Worm (Caenorhabditis elegans) whole organism, late embryonic: Measurements from ENCODE around the gene D1014.7.

Source experiments
- F13H6.1 ChIP-seq: sonication (generic microtip); optimal IDR thresholded peaks from 2 replicates; lab custom pipeline; 2016; ENCODE audit warnings: missing genetic modification characterization, missing compliant biosample characterization
- ceh-22 ChIP-seq: sonication (generic microtip); optimal IDR thresholded peaks from 2 replicates; lab custom pipeline; 2017; ENCODE audit warnings: missing biosample characterization, missing genetic modification characterization
- ceh-30 ChIP-seq: fragments of 150-350 bp; optimal IDR thresholded peaks from 2 replicates; lab custom pipeline; 2014; ENCODE audit warnings: missing biosample characterization, missing genetic modification characterization
- ceh-31 ChIP-seq: sonication (generic microtip); optimal IDR thresholded peaks from 2 replicates; lab custom pipeline; 2016; ENCODE audit warnings: missing genetic modification characterization, missing compliant biosample characterization
- ceh-9 ChIP-seq: sonication (generic microtip); optimal IDR thresholded peaks from 2 replicates; lab custom pipeline; 2016; ENCODE audit warnings: mild to moderate bottlenecking, missing genetic modification characterization, inconsistent platforms, missing compliant biosample characterization
- elt-2 ChIP-seq: sonication (generic microtip); optimal IDR thresholded peaks from 2 replicates; lab custom pipeline; 2016; ENCODE audit warnings: missing genetic modification reagents, missing genetic modification characterization, missing compliant biosample characterization
- fax-1 ChIP-seq: sonication (generic microtip); optimal IDR thresholded peaks from 2 replicates; lab custom pipeline; 2016; ENCODE audit warnings: missing genotype, missing genetic modification characterization, missing compliant biosample characterization
- fkh-10 ChIP-seq: fragments of 150-350 bp; optimal IDR thresholded peaks from 2 replicates; lab custom pipeline; 2014; ENCODE audit warnings: missing biosample characterization, missing genetic modification reagents, missing genetic modification characterization
- hlh-15 ChIP-seq: sonication (generic microtip); optimal IDR thresholded peaks from 2 replicates; lab custom pipeline; 2016; ENCODE audit warnings: missing genetic modification characterization, missing compliant biosample characterization
- madf-2 ChIP-seq: sonication (generic microtip); optimal IDR thresholded peaks from 2 replicates; lab custom pipeline; 2017; ENCODE audit warnings: missing genetic modification characterization, missing compliant biosample characterization
- pat-9 ChIP-seq: fragments of 200-800 bp; sonication (Bioruptor generic); optimal IDR thresholded peaks from 2 replicates; lab custom pipeline; 2018; ENCODE audit warnings: mild to moderate bottlenecking, missing genetic modification characterization, moderate library complexity, missing compliant biosample characterization
- pha-4 ChIP-seq: fragments of 150-350 bp; optimal IDR thresholded peaks from 2 replicates; lab custom pipeline; 2018; ENCODE audit warnings: missing biosample characterization, missing genetic modification reagents, missing genetic modification characterization
- pqm-1 ChIP-seq: sonication (generic microtip); optimal IDR thresholded peaks from 2 replicates; lab custom pipeline; 2016; ENCODE audit warnings: missing genetic modification characterization, missing compliant biosample characterization
- zip-5 ChIP-seq: sonication (generic microtip); optimal IDR thresholded peaks from 2 replicates; lab custom pipeline; 2016; ENCODE audit warnings: missing genetic modification characterization, missing compliant biosample characterization

DNA sequence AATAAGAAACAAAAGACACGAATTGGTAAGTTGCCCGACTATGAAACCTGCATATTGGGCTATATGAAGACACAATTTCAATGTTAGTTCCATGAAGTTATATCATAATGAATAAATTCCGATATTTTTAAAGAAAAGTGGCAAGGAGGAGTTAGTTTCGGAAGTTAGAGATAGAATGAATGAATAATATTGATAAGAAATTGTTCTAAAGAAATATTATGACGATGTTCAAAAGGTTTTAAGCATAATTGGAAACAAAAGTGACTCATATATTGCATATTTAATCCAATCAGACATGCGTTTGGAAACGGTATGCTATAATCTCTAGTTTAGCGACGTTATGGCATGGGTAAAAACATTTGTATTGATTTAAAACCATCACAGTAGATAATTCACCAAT, 48.4 kb upstream of the D1014.7 start, which contains the start of gene str-143:
- no peak for TF ChIP-seq ceh-9
- no peak for TF ChIP-seq zip-5 (tag; lab: Kevin White, UChicago)
- no peak for TF ChIP-seq madf-2 (tag; lab: Kevin White, UChicago)
- TF ChIP-seq pha-4 (tag; lab: Kevin White, UChicago), result no peak
- TF ChIP-seq fax-1 (tag; lab: Kevin White, UChicago), result no peak
- no peak for TF ChIP-seq ceh-30
- TF ChIP-seq pqm-1, result no peak
- no peak for TF ChIP-seq ceh-22 (tag; lab: Kevin White, UChicago)
- TF ChIP-seq hlh-15 (tag; lab: Kevin White, UChicago), result no peak
- no peak for TF ChIP-seq pat-9 (tag; lab: Kevin White, UChicago)
- TF ChIP-seq elt-2, result no peak
- no peak for TF ChIP-seq F13H6.1 (tag; lab: Kevin White, UChicago)
- TF ChIP-seq ceh-31 (tag; lab: Kevin White, UChicago), result no peak
- no peak for TF ChIP-seq fkh-10 (GFP tag; lab: Kevin White, UChicago)
